Worm (Caenorhabditis elegans) whole organism, late embryonic: ENCODE results near the gene F19H6.6.
A peak's percentile ranks its signal among the peaks of the same experiment; 100 is the strongest.

Experiments used
- C08G9.2 ChIP-seq: sonication (generic microtip); optimal IDR thresholded peaks from 2 replicates; lab custom pipeline; 2016; ENCODE audit warnings: mild to moderate bottlenecking, missing genetic modification characterization, moderate library complexity, missing compliant biosample characterization
- F13H6.1 ChIP-seq: sonication (generic microtip); optimal IDR thresholded peaks from 2 replicates; lab custom pipeline; 2016; ENCODE audit warnings: missing genetic modification characterization, missing compliant biosample characterization
- K09A11.1 ChIP-seq: sonication (generic microtip); optimal IDR thresholded peaks from 2 replicates; lab custom pipeline; 2017; ENCODE audit warnings: antibody characterized with exemption, mild to moderate bottlenecking, missing genetic modification characterization, missing compliant biosample characterization; ENCODE audit not compliant: insufficient read depth
- ama-1 ChIP-seq: fragments of 150-350 bp; optimal IDR thresholded peaks from 2 replicates; lab custom pipeline; 2014
- ceh-14 ChIP-seq: sonication (generic microtip); optimal IDR thresholded peaks from 2 replicates; lab custom pipeline; 2016; ENCODE audit warnings: missing genotype, missing genetic modification characterization, missing compliant biosample characterization
- ceh-18 ChIP-seq: sonication (generic microtip); optimal IDR thresholded peaks from 2 replicates; lab custom pipeline; 2016; ENCODE audit warnings: missing genetic modification characterization, missing compliant biosample characterization
- ceh-19 ChIP-seq: fragments of 200-800 bp; sonication (Bioruptor generic); optimal IDR thresholded peaks from 2 replicates; lab custom pipeline; 2018; ENCODE audit warnings: mild to moderate bottlenecking, missing genetic modification characterization, missing compliant biosample characterization
- ceh-22 ChIP-seq: sonication (generic microtip); optimal IDR thresholded peaks from 2 replicates; lab custom pipeline; 2017; ENCODE audit warnings: missing biosample characterization, missing genetic modification characterization
- ceh-24 ChIP-seq: sonication (generic microtip); optimal IDR thresholded peaks from 2 replicates; lab custom pipeline; 2016; ENCODE audit warnings: mild to moderate bottlenecking, missing genetic modification characterization, missing compliant biosample characterization
- ceh-30 ChIP-seq: fragments of 150-350 bp; optimal IDR thresholded peaks from 2 replicates; lab custom pipeline; 2014; ENCODE audit warnings: missing biosample characterization, missing genetic modification characterization
- ceh-31 ChIP-seq: sonication (generic microtip); optimal IDR thresholded peaks from 2 replicates; lab custom pipeline; 2016; ENCODE audit warnings: missing genetic modification characterization, missing compliant biosample characterization
- ceh-34 ChIP-seq: sonication (generic microtip); optimal IDR thresholded peaks from 2 replicates; lab custom pipeline; 2016; ENCODE audit warnings: mild to moderate bottlenecking, missing genetic modification characterization, missing compliant biosample characterization
- ceh-48 ChIP-seq: sonication (generic microtip); optimal IDR thresholded peaks from 2 replicates; lab custom pipeline; 2016; ENCODE audit warnings: missing genetic modification characterization, inconsistent platforms, missing compliant biosample characterization
- che-1 ChIP-seq: sonication (generic microtip); optimal IDR thresholded peaks from 2 replicates; lab custom pipeline; 2016; ENCODE audit warnings: mild to moderate bottlenecking, missing genetic modification characterization, missing compliant biosample characterization
- dve-1 ChIP-seq: sonication (generic microtip); optimal IDR thresholded peaks from 2 replicates; lab custom pipeline; 2017; ENCODE audit warnings: antibody characterized with exemption, mild to moderate bottlenecking, missing genetic modification characterization, missing compliant biosample characterization
- elt-2 ChIP-seq: sonication (generic microtip); optimal IDR thresholded peaks from 2 replicates; lab custom pipeline; 2016; ENCODE audit warnings: missing genetic modification reagents, missing genetic modification characterization, missing compliant biosample characterization
- ets-4 ChIP-seq: sonication (generic microtip); optimal IDR thresholded peaks from 2 replicates; lab custom pipeline; 2016; ENCODE audit warnings: missing genetic modification characterization, missing compliant biosample characterization
- eyg-1 ChIP-seq: sonication (generic microtip); optimal IDR thresholded peaks from 2 replicates; lab custom pipeline; 2016; ENCODE audit warnings: missing genotype, missing genetic modification characterization, missing compliant biosample characterization
- fkh-6 ChIP-seq: sonication (generic microtip); optimal IDR thresholded peaks from 2 replicates; lab custom pipeline; 2016; ENCODE audit warnings: missing genetic modification characterization, missing compliant biosample characterization
- hlh-15 ChIP-seq: sonication (generic microtip); optimal IDR thresholded peaks from 2 replicates; lab custom pipeline; 2016; ENCODE audit warnings: missing genetic modification characterization, missing compliant biosample characterization
- hlh-6 ChIP-seq: sonication (generic microtip); optimal IDR thresholded peaks from 2 replicates; lab custom pipeline; 2016; ENCODE audit warnings: missing genotype, missing genetic modification characterization, missing compliant biosample characterization
- lin-11 ChIP-seq: fragments of 200-800 bp; sonication (Bioruptor generic); optimal IDR thresholded peaks from 2 replicates; lab custom pipeline; 2018; ENCODE audit warnings: mild to moderate bottlenecking, missing genetic modification characterization, missing compliant biosample characterization
- madf-2 ChIP-seq: sonication (generic microtip); optimal IDR thresholded peaks from 2 replicates; lab custom pipeline; 2017; ENCODE audit warnings: missing genetic modification characterization, missing compliant biosample characterization
- nfya-1 ChIP-seq: sonication (generic microtip); optimal IDR thresholded peaks from 2 replicates; lab custom pipeline; 2017; ENCODE audit warnings: missing genetic modification characterization, mild to moderate bottlenecking, missing compliant biosample characterization, antibody characterized with exemption, moderate library complexity
- nhr-11 ChIP-seq: fragments of 150-350 bp; optimal IDR thresholded peaks from 2 replicates; lab custom pipeline; 2014; ENCODE audit warnings: missing biosample characterization, missing genetic modification characterization
- nhr-232 ChIP-seq: sonication (generic microtip); optimal IDR thresholded peaks from 2 replicates; lab custom pipeline; 2016; ENCODE audit warnings: missing genetic modification characterization, missing compliant biosample characterization
- odd-2 ChIP-seq: sonication (generic microtip); optimal IDR thresholded peaks from 2 replicates; lab custom pipeline; 2017; ENCODE audit warnings: antibody characterized with exemption, mild to moderate bottlenecking, missing genetic modification characterization, missing compliant biosample characterization
- pag-3 ChIP-seq: sonication (generic microtip); optimal IDR thresholded peaks from 2 replicates; lab custom pipeline; 2016; ENCODE audit warnings: missing compliant biosample characterization, missing genetic modification characterization, borderline replicate concordance
- pax-1 ChIP-seq: fragments of 150-350 bp; optimal IDR thresholded peaks from 2 replicates; lab custom pipeline; 2014; ENCODE audit warnings: missing biosample characterization, missing genetic modification characterization
- pha-2 ChIP-seq: sonication (generic microtip); optimal IDR thresholded peaks from 2 replicates; lab custom pipeline; 2017; ENCODE audit warnings: mild to moderate bottlenecking, missing genetic modification characterization, missing compliant biosample characterization
- pqm-1 ChIP-seq: sonication (generic microtip); optimal IDR thresholded peaks from 2 replicates; lab custom pipeline; 2016; ENCODE audit warnings: missing genetic modification characterization, missing compliant biosample characterization
- ref-2 ChIP-seq: sonication (generic microtip); optimal IDR thresholded peaks from 2 replicates; lab custom pipeline; 2016; ENCODE audit warnings: missing genetic modification characterization, missing compliant biosample characterization
- rnt-1 ChIP-seq: sonication (generic microtip); optimal IDR thresholded peaks from 2 replicates; lab custom pipeline; 2016; ENCODE audit warnings: missing genetic modification characterization, missing compliant biosample characterization
- sdc-2 ChIP-seq: sonication (generic microtip); optimal IDR thresholded peaks from 2 replicates; lab custom pipeline; 2016; ENCODE audit warnings: missing genotype, missing genetic modification characterization, missing compliant biosample characterization
- sox-2 ChIP-seq: fragments of 200-800 bp; sonication (Bioruptor generic); IDR thresholded peaks from 2 replicates; pipeline ENCODE4 v1.3.6; 2022; ENCODE audit warnings: missing genetic modification reagents, missing genetic modification characterization, missing compliant biosample characterization
- sox-4 ChIP-seq: sonication (generic microtip); optimal IDR thresholded peaks from 2 replicates; lab custom pipeline; 2017; ENCODE audit warnings: mild to moderate bottlenecking, missing genetic modification characterization, inconsistent platforms, missing compliant biosample characterization
- syd-9 ChIP-seq: sonication (generic microtip); optimal IDR thresholded peaks from 2 replicates; lab custom pipeline; 2016; ENCODE audit warnings: mild to moderate bottlenecking, missing genetic modification characterization, moderate library complexity, missing compliant biosample characterization
- tbx-2 ChIP-seq: sonication (generic microtip); optimal IDR thresholded peaks from 2 replicates; lab custom pipeline; 2016; ENCODE audit warnings: missing genetic modification characterization, missing compliant biosample characterization
- unc-3 ChIP-seq, 2 experiments: fragments of 200-800 bp in 1 of 2; sonication (Bioruptor generic) in 1 of 2; sonication (generic microtip) in 1 of 2; conservative IDR thresholded peaks in 1 of 2; optimal IDR thresholded peaks in 1 of 2; 2 replicates each; pipeline versions ENCODE4 v1.3.6 to Lab custom; 2016 to 2022; ENCODE audit warnings: missing compliant biosample characterization in 2 of 2, missing genetic modification characterization in 2 of 2, missing genetic modification reagents in 1 of 2
- unc-42 ChIP-seq: sonication (generic microtip); optimal IDR thresholded peaks from 2 replicates; lab custom pipeline; 2016; ENCODE audit warnings: missing genotype, missing genetic modification characterization, missing compliant biosample characterization
- unc-55 ChIP-seq: sonication (generic microtip); optimal IDR thresholded peaks from 2 replicates; lab custom pipeline; 2017; ENCODE audit warnings: missing biosample characterization, missing genetic modification reagents, missing genetic modification characterization
- unc-86 ChIP-seq: sonication (generic microtip); optimal IDR thresholded peaks from 2 replicates; lab custom pipeline; 2016; ENCODE audit warnings: missing genetic modification characterization, missing compliant biosample characterization
- zip-5 ChIP-seq: sonication (generic microtip); optimal IDR thresholded peaks from 2 replicates; lab custom pipeline; 2016; ENCODE audit warnings: missing genetic modification characterization, missing compliant biosample characterization

F19H6.6 gene

DNA sequence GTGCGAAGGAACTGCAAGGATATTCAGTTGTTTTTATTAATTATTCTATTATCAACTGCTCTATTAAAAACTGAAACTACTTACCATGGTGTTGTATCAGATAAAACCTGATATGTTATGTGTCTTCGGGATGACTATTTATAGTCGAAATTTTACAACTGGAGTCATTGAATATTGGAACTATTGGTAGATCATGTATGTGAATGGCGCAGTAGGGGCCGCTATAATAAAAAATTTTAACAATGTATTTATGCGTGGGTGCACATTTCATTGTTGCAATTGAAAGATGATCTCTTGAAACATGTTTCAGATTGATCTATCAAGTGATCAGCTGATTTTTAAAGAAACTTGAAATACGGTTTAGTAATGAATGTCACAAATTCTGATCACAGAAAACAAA lies 1.7 kb upstream of the F19H6.6 start, which contains the start of gene nspc-14:
TSS of gene nspc-14 (minus strand) at position 101 of the 400 bp plus-strand sequence.
- TF ChIP-seq pag-3 = no peak
- no peak for TF ChIP-seq ceh-24 (tag; lab: Kevin White, UChicago)
- no peak for TF ChIP-seq sox-2 (GFP tag; lab: Robert Waterston, UW)
- no peak for TF ChIP-seq ceh-14 (tag; lab: Kevin White, UChicago)
- no peak for TF ChIP-seq pax-1
- TF ChIP-seq eyg-1 (tag; lab: Kevin White, UChicago) = no peak
- no peak for TF ChIP-seq nhr-11 (tag; lab: Kevin White, UChicago)

DNA sequence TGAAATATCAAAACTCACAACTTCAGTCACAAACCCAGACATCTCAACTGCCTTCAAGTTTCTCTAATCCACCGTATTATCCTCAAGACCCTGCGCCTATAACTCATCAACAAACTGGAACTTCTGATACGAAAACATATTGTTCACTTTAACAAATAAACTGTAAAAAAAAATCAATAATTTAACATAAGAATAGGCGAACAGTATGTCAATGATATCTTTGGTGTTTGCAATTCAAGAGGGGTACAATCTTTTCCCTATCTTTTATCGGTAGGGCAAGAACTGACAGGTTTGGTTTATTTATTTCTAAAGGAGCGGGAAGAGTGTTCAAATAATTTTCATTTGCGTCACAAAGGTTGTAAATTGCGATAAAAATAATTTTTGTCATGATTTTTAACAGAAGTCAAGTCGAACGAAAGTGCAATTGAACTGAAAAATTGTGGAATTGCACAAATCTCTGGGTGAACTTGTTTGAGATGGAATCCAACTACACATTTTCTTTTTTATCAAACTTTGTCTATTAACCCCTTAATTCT lies 2.4 kb downstream of the F19H6.6 start:
- peak; percentile 1 for TF ChIP-seq ceh-30
- TF ChIP-seq unc-42 (tag; lab: Kevin White, UChicago) = peak; percentile 65
- TF ChIP-seq syd-9 (tag; lab: Kevin White, UChicago) = peak; percentile 51
- no peak for TF ChIP-seq lin-11
- no peak for TF ChIP-seq ref-2 (tag; lab: Kevin White, UChicago)
- TF ChIP-seq fkh-6 (tag; lab: Kevin White, UChicago) = no peak
- TF ChIP-seq F13H6.1 = no peak
- TF ChIP-seq ceh-18 = peak; percentile 94
- no peak for TF ChIP-seq eyg-1 (tag; lab: Kevin White, UChicago)
- no peak for TF ChIP-seq zip-5 (tag; lab: Kevin White, UChicago)
- peak; percentile 78 for TF ChIP-seq K09A11.1 (tag; lab: Kevin White, UChicago)
- no peak for TF ChIP-seq ama-1 (lab: Kevin White, UChicago)
- no peak for TF ChIP-seq hlh-6
- TF ChIP-seq che-1 (tag; lab: Kevin White, UChicago) = no peak
- TF ChIP-seq pha-2 (tag; lab: Kevin White, UChicago) = no peak
- TF ChIP-seq ceh-34 (tag; lab: Kevin White, UChicago) = peak; percentile 67
- no peak for TF ChIP-seq nhr-232
- TF ChIP-seq ceh-14 (tag; lab: Kevin White, UChicago) = peak; percentile 42
- TF ChIP-seq dve-1 (tag; lab: Kevin White, UChicago) = peak; percentile 96
- peak; percentile 20 for TF ChIP-seq pax-1
- TF ChIP-seq nfya-1 = peak; percentile 87
- no peak for TF ChIP-seq ceh-19 (GFP tag; lab: Kevin White, UChicago)
- TF ChIP-seq pag-3 = no peak
- TF ChIP-seq madf-2 (tag; lab: Kevin White, UChicago) = no peak
- TF ChIP-seq C08G9.2 (tag; lab: Kevin White, UChicago) = no peak
- TF ChIP-seq sox-2 (GFP tag; lab: Robert Waterston, UW) = no peak
- TF ChIP-seq nhr-11 (tag; lab: Kevin White, UChicago) = peak; percentile 73
- TF ChIP-seq ceh-48 (tag; lab: Kevin White, UChicago) = peak; percentile 38
- TF ChIP-seq rnt-1 (tag; lab: Kevin White, UChicago) = peak; percentile 85
- peak; percentile 53 for TF ChIP-seq ets-4 (tag; lab: Kevin White, UChicago)
- TF ChIP-seq ceh-31 (tag; lab: Kevin White, UChicago) = peak; percentile 64
- TF ChIP-seq tbx-2 = peak; percentile 71
- TF ChIP-seq hlh-15 (tag; lab: Kevin White, UChicago) = no peak
- no peak for TF ChIP-seq odd-2 (tag; lab: Kevin White, UChicago)
- no peak for TF ChIP-seq unc-55
- TF ChIP-seq unc-86 = no peak
- peak; percentile 99 for TF ChIP-seq sdc-2 (tag; lab: Kevin White, UChicago)
- no peak for TF ChIP-seq sox-4
- no peak for TF ChIP-seq ceh-24 (tag; lab: Kevin White, UChicago)
- TF ChIP-seq ceh-22 (tag; lab: Kevin White, UChicago) = no peak
- TF ChIP-seq unc-3 (GFP tag; conservative IDR thresholded peaks at IDR 0.05; lab: Robert Waterston, UW) = peak; percentile 9; the same call in 1 of the 2 replicates
- peak; percentile 55 for TF ChIP-seq unc-3 (tag; optimal IDR thresholded peaks at IDR 0.05; lab: Kevin White, UChicago)
- peak; percentile 33 for TF ChIP-seq pqm-1 (tag; lab: Kevin White, UChicago)
- TF ChIP-seq elt-2 (tag; lab: Kevin White, UChicago) = peak; percentile 64
